Worm (Caenorhabditis elegans) whole organism, L4 larva: ENCODE data around the gene F48E8.8.
A peak's percentile ranks its signal among the peaks of the same experiment; 100 is the strongest.

Experiments used
- F44E2.7 ChIP-seq: fragments of 200-800 bp; sonication (Bioruptor generic); IDR thresholded peaks from 2 replicates; pipeline ENCODE4 v2.1.2; 2022; ENCODE audit warnings: missing genetic modification characterization, missing compliant biosample characterization
- F49E8.2 ChIP-seq: sonication (generic microtip); optimal IDR thresholded peaks from 2 replicates; lab custom pipeline; 2016; ENCODE audit warnings: missing compliant biosample characterization, mild to moderate bottlenecking, missing genetic modification characterization, borderline replicate concordance
- R02D3.7 ChIP-seq: fragments of 150-350 bp; sonication (generic microtip); optimal IDR thresholded peaks from 3 replicates; lab custom pipeline; 2014; ENCODE audit warnings: missing biosample characterization, missing genetic modification characterization
- T20F7.1 ChIP-seq: fragments of 200-800 bp; sonication (Bioruptor generic); optimal IDR thresholded peaks from 2 replicates; lab custom pipeline; 2018; ENCODE audit warnings: mild to moderate bottlenecking, missing genetic modification characterization, missing compliant biosample characterization
- Y105C5A.15 ChIP-seq: fragments of 200-800 bp; sonication (Bioruptor generic); IDR thresholded peaks from 2 replicates; pipeline ENCODE4 v1.3.6; 2022; ENCODE audit warnings: missing genetic modification characterization, missing compliant biosample characterization
- Y48G9A.11 ChIP-seq: fragments of 200-800 bp; sonication (Bioruptor generic); IDR thresholded peaks from 2 replicates; pipeline ENCODE4 v1.3.6; 2022; ENCODE audit warnings: missing genetic modification reagents, missing genetic modification characterization, missing compliant biosample characterization
- aha-1 ChIP-seq: fragments of 150-350 bp; peaks from one replicate; lab custom pipeline; 2014; ENCODE audit warnings: missing biosample characterization, missing genetic modification characterization
- aly-2 ChIP-seq: sonication (generic microtip); optimal IDR thresholded peaks from 2 replicates; lab custom pipeline; 2018; ENCODE audit warnings: missing biosample characterization, missing genetic modification characterization
- ama-1 ChIP-seq: fragments of 150-350 bp; optimal IDR thresholded peaks from 2 replicates; lab custom pipeline; 2014; ENCODE audit warnings: inconsistent platforms, mixed read lengths
- arid-1 ChIP-seq: fragments of 200-800 bp; sonication (Bioruptor generic); conservative IDR thresholded peaks from 2 replicates; pipeline ENCODE4 v1.3.6; 2022; ENCODE audit warnings: missing genetic modification reagents, missing genetic modification characterization, missing compliant biosample characterization
- ceh-20 ChIP-seq: fragments of 200-800 bp; sonication (Bioruptor generic); IDR thresholded peaks from 2 replicates; pipeline ENCODE4 v1.3.6; 2022; ENCODE audit warnings: missing genetic modification reagents, missing genetic modification characterization, missing compliant biosample characterization
- ceh-44 ChIP-seq: fragments of 200-800 bp; sonication (Bioruptor generic); IDR thresholded peaks from 2 replicates; pipeline ENCODE4 v1.3.6; 2022; ENCODE audit warnings: missing genetic modification reagents, missing genetic modification characterization, missing compliant biosample characterization
- ceh-82 ChIP-seq: sonication (generic microtip); optimal IDR thresholded peaks from 2 replicates; lab custom pipeline; 2017; ENCODE audit warnings: missing biosample characterization, missing genetic modification characterization
- dpl-1 ChIP-seq: fragments of 150-350 bp; optimal IDR thresholded peaks from 2 replicates; lab custom pipeline; 2014; ENCODE audit warnings: missing biosample characterization, missing genetic modification reagents, missing genetic modification characterization
- duxl-1 ChIP-seq: sonication (generic microtip); optimal IDR thresholded peaks from 2 replicates; lab custom pipeline; 2016; ENCODE audit warnings: mild to moderate bottlenecking, missing genetic modification characterization, moderate library complexity, missing compliant biosample characterization; ENCODE audit not compliant: poor library complexity
- dve-1 ChIP-seq: sonication (generic microtip); optimal IDR thresholded peaks from 2 replicates; lab custom pipeline; 2017; ENCODE audit warnings: antibody characterized with exemption, mild to moderate bottlenecking, missing genetic modification characterization, missing compliant biosample characterization; ENCODE audit not compliant: insufficient read depth
- egl-27 ChIP-seq: sonication (generic microtip); optimal IDR thresholded peaks from 3 replicates; lab custom pipeline; 2017; ENCODE audit warnings: missing biosample characterization, missing genetic modification reagents, missing genetic modification characterization
- gei-8 ChIP-seq: fragments of 200-800 bp; sonication (Bioruptor generic); optimal IDR thresholded peaks from 2 replicates; lab custom pipeline; 2018; ENCODE audit warnings: mild to moderate bottlenecking, missing genetic modification characterization, missing compliant biosample characterization
- hlh-11 ChIP-seq: fragments of 200-800 bp; sonication (Bioruptor generic); optimal IDR thresholded peaks from 2 replicates; lab custom pipeline; 2018; ENCODE audit warnings: mild to moderate bottlenecking, missing genetic modification characterization, missing compliant biosample characterization
- lim-7 ChIP-seq: fragments of 200-800 bp; sonication (Bioruptor generic); IDR thresholded peaks from 2 replicates; pipeline ENCODE4 v1.3.6; 2022; ENCODE audit warnings: missing genetic modification characterization, missing compliant biosample characterization
- lin-1 ChIP-seq: fragments of 200-800 bp; sonication (Bioruptor generic); IDR thresholded peaks from 2 replicates; pipeline ENCODE4 v1.3.6; 2022; ENCODE audit warnings: missing genetic modification reagents, missing genetic modification characterization, missing compliant biosample characterization
- lir-3 ChIP-seq: sonication (generic microtip); optimal IDR thresholded peaks from 2 replicates; lab custom pipeline; 2016; ENCODE audit warnings: mild to moderate bottlenecking, missing genetic modification characterization, missing compliant biosample characterization
- lsy-2 ChIP-seq, 2 experiments: fragments of 150-350 bp in 1 of 2; sonication (generic microtip) in 1 of 2; optimal IDR thresholded peaks; 2 replicates each; lab custom pipeline; 2014 to 2017; ENCODE audit warnings: missing biosample characterization in 2 of 2, missing genetic modification characterization in 2 of 2
- madf-9 ChIP-seq: fragments of 200-800 bp; sonication (Bioruptor generic); conservative IDR thresholded peaks from 2 replicates; pipeline ENCODE4 v1.3.6; 2022; ENCODE audit warnings: missing genetic modification reagents, missing genetic modification characterization, missing compliant biosample characterization
- mdl-1 ChIP-seq, 2 experiments: fragments of 150-350 bp in 1 of 2; sonication (generic microtip) in 1 of 2; optimal IDR thresholded peaks; 2 replicates each; lab custom pipeline; 2014 to 2017; ENCODE audit warnings: missing biosample characterization in 2 of 2, missing genetic modification characterization in 2 of 2
- mep-1 ChIP-seq: fragments of 150-350 bp; sonication (generic microtip); optimal IDR thresholded peaks from 3 replicates; lab custom pipeline; 2014; ENCODE audit warnings: missing biosample characterization, missing genetic modification characterization
- mes-2 ChIP-seq: sonication (generic microtip); optimal IDR thresholded peaks from 2 replicates; lab custom pipeline; 2016; ENCODE audit warnings: missing genotype, mild to moderate bottlenecking, missing genetic modification characterization, missing compliant biosample characterization; ENCODE audit not compliant: poor library complexity, severe bottlenecking
- nhr-10 ChIP-seq: fragments of 150-350 bp; optimal IDR thresholded peaks from 2 replicates; lab custom pipeline; 2014; ENCODE audit warnings: missing biosample characterization, missing genetic modification characterization
- nhr-237 ChIP-seq: sonication (generic microtip); optimal IDR thresholded peaks from 2 replicates; lab custom pipeline; 2017; ENCODE audit warnings: missing biosample characterization, missing genetic modification characterization
- nhr-42 ChIP-seq: fragments of 200-800 bp; sonication (Bioruptor generic); IDR thresholded peaks from 2 replicates; pipeline ENCODE4 v1.3.6; 2022; ENCODE audit warnings: missing genetic modification characterization, missing compliant biosample characterization
- nhr-76 ChIP-seq: fragments of 150-350 bp; optimal IDR thresholded peaks from 2 replicates; lab custom pipeline; 2014; ENCODE audit warnings: missing biosample characterization, missing genetic modification characterization
- pha-4 ChIP-seq, 2 experiments: fragments of 150-350 bp in 1 of 2; fragments of 200-800 bp in 1 of 2; sonication (Bioruptor generic) in 1 of 2; IDR thresholded peaks in 1 of 2; optimal IDR thresholded peaks in 1 of 2; 2 replicates each; pipeline versions ENCODE4 v1.3.6 to Lab custom; 2014 to 2022; ENCODE audit warnings: missing genetic modification characterization in 2 of 2, missing genetic modification reagents in 2 of 2, missing biosample characterization in 1 of 2, missing compliant biosample characterization in 1 of 2
- rbr-2 ChIP-seq: sonication (generic microtip); optimal IDR thresholded peaks from 2 replicates; lab custom pipeline; 2016; ENCODE audit warnings: missing genotype, missing genetic modification characterization, missing compliant biosample characterization
- saeg-2 ChIP-seq: fragments of 200-800 bp; sonication (Bioruptor generic); IDR thresholded peaks from 2 replicates; pipeline ENCODE4 v1.3.6; 2022; ENCODE audit warnings: missing genetic modification reagents, missing genetic modification characterization, missing compliant biosample characterization
- skn-1 ChIP-seq: fragments of 150-350 bp; optimal IDR thresholded peaks from 2 replicates; lab custom pipeline; 2014; ENCODE audit warnings: missing biosample characterization, missing genetic modification characterization
- snpc-1.2 ChIP-seq: fragments of 200-800 bp; sonication (Bioruptor generic); IDR thresholded peaks from 2 replicates; pipeline ENCODE4 v1.3.6; 2022; ENCODE audit warnings: missing genetic modification reagents, missing genetic modification characterization, missing compliant biosample characterization
- vab-7 ChIP-seq: fragments of 200-800 bp; sonication (Bioruptor generic); IDR thresholded peaks from 2 replicates; pipeline ENCODE4 v1.3.6; 2022; ENCODE audit warnings: missing genetic modification reagents, missing genetic modification characterization, missing compliant biosample characterization
- ztf-7 ChIP-seq: fragments of 150-350 bp; optimal IDR thresholded peaks from 2 replicates; lab custom pipeline; 2014; ENCODE audit warnings: missing biosample characterization, missing genetic modification characterization

F48E8.8 gene

DNA sequence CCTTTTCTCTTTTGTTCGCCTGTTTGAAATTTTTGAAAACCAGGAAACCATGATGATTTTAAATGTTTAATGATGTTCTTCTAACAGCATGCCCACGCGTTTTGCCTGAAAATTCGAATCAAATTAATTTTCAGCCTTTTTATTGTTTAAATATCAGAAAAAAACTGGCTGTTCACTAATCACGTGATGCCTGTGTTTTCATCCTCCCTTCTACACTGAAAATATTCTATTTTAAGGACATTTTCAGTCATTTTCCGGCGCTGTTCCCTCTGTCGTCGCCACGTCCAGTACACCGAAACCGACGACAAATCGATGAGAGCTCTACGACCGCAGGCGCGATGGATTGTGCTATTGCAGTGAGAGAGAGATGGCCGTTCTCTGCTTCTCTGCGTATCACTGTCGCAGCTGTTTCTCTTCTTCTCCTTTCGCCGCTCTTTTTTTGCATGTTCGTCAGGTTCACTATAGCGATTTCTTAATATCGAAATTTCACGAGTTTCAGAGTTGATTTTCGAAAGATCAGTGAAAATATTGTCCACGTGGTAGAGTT is at the start of gene F48E8.8 (continued):
- no peak for TF ChIP-seq R02D3.7 (tag; lab: Kevin White, UChicago)
- peak in 1 of 2 experiments; percentile 36 for TF ChIP-seq mdl-1 (tag; optimal IDR thresholded peaks at IDR 0.05; lab: Kevin White, UChicago)
- no peak for TF ChIP-seq nhr-10 (tag; lab: Kevin White, UChicago)

DNA sequence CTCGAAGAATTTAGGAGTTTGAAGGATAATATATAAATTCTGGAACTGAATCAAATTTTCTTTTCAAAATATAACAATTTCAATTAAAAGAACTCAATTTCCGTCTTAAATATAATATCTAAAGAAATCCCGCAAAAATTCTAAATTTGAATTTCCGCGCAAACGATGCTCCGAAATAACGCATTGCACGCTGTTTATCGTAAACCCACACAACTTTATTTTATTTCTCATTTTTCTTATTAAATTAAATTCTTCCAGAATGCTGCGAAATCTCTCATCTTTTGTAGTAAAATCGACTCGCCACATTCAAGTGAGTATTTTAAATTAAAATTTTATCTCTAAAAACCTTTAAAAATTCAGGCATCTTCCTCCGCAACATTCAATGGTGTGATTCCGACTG is 49.4 kb upstream of the F48E8.8 start, which contains the start of gene R02F2.9:
R02F2.9 (plus strand) TSS at position 218 of the 400 bp plus-strand sequence.
- TF ChIP-seq madf-9 (GFP tag; lab: Robert Waterston, UW) (no peak), dve-1 (tag; lab: Kevin White, UChicago) (no peak), aly-2 (no peak), mep-1 (no peak), pha-4 (GFP tag; IDR thresholded peaks at IDR 0.05; lab: Robert Waterston, UW) (no peak), pha-4 (tag; optimal IDR thresholded peaks at IDR 0.05; lab: Kevin White, UChicago) (no peak), hlh-11 (tag; lab: Kevin White, UChicago) (no peak), gei-8 (GFP tag; lab: Kevin White, UChicago) (no peak), ceh-44 (no peak), mes-2 (tag; lab: Kevin White, UChicago) (peak; percentile 58), lin-1 (GFP tag; lab: Robert Waterston, UW) (no peak), dpl-1 (GFP tag; lab: Kevin White, UChicago) (peak; percentile 92), R02D3.7 (tag; lab: Kevin White, UChicago) (peak; percentile 75), egl-27 (no peak), ceh-82 (tag; lab: Kevin White, UChicago) (no peak), skn-1 (no peak), Y48G9A.11 (GFP tag; lab: Robert Waterston, UW) (peak; percentile 98), vab-7 (no peak), nhr-237 (tag; lab: Kevin White, UChicago) (no peak), ceh-20 (GFP tag; lab: Robert Waterston, UW) (no peak), lsy-2 (tag; optimal IDR thresholded peaks at IDR 0.05; lab: Kevin White, UChicago) (no peak), rbr-2 (no peak), T20F7.1 (GFP tag; lab: Kevin White, UChicago) (peak; percentile 96), ztf-7 (tag; lab: Kevin White, UChicago) (no peak), Y105C5A.15 (GFP tag; lab: Robert Waterston, UW) (no peak), F44E2.7 (GFP tag; lab: Robert Waterston, UW) (no peak)

- TF ChIP-seq ztf-7 (tag; lab: Kevin White, UChicago) (no peak), ama-1 (lab: Kevin White, UChicago) (no peak), aha-1 (no peak), Y48G9A.11 (GFP tag; lab: Robert Waterston, UW) (no peak), F49E8.2 (tag; lab: Kevin White, UChicago) (no peak), vab-7 (no peak), arid-1 (GFP tag; lab: Robert Waterston, UW) (no peak), saeg-2 (GFP tag; lab: Robert Waterston, UW) (no peak), lir-3 (tag; lab: Kevin White, UChicago) (no peak), rbr-2 (no peak), duxl-1 (tag; lab: Kevin White, UChicago) (no peak), lim-7 (GFP tag; lab: Robert Waterston, UW) (no peak), nhr-42 (GFP tag; lab: Robert Waterston, UW) (no peak), nhr-76 (tag; lab: Kevin White, UChicago) (no peak), snpc-1.2 (GFP tag; lab: Robert Waterston, UW) (no peak)
These were observed 45.6 kb upstream of the F48E8.8 start, which contains the start of gene R02F2.8 for ce11 chrIII:5495168-5495567. R02F2.8 (minus strand) TSS chrIII:5495268.
